Worm (Caenorhabditis elegans) whole organism, young adult: ENCODE results near the gene srh-78.

Experiments used
- B0019.2 ChIP-seq: fragments of 200-800 bp; sonication (Bioruptor generic); conservative IDR thresholded peaks from 2 replicates; pipeline ENCODE4 v1.3.6; 2022; ENCODE audit warnings: missing genetic modification reagents, missing genetic modification characterization, missing compliant biosample characterization
- C06A6.2 ChIP-seq: fragments of 200-800 bp; sonication (Bioruptor generic); conservative IDR thresholded peaks from 2 replicates; pipeline ENCODE4 v1.3.6; 2022; ENCODE audit warnings: missing genetic modification characterization, missing compliant biosample characterization
- F33H1.4 ChIP-seq: fragments of 200-800 bp; sonication (Bioruptor generic); IDR thresholded peaks from 2 replicates; pipeline ENCODE4 v1.3.6; 2022; ENCODE audit warnings: missing genetic modification reagents, missing genetic modification characterization, missing compliant biosample characterization
- F52B5.7 ChIP-seq: sonication (generic microtip); optimal IDR thresholded peaks from 2 replicates; lab custom pipeline; 2016; ENCODE audit warnings: mild to moderate bottlenecking, missing genetic modification characterization, missing compliant biosample characterization
- F55B11.4 ChIP-seq: sonication (generic microtip); optimal IDR thresholded peaks from 2 replicates; lab custom pipeline; 2016; ENCODE audit warnings: missing compliant biosample characterization, missing genetic modification characterization, borderline replicate concordance; ENCODE audit not compliant: insufficient read depth
- F57A8.1 ChIP-seq: fragments of 200-800 bp; sonication (Bioruptor generic); optimal IDR thresholded peaks from 2 replicates; lab custom pipeline; 2018; ENCODE audit warnings: mild to moderate bottlenecking, missing genetic modification characterization, moderate library complexity, missing compliant biosample characterization
- K11D2.4 ChIP-seq: fragments of 200-800 bp; sonication (Bioruptor generic); IDR thresholded peaks from 2 replicates; pipeline ENCODE4 v1.3.6; 2022; ENCODE audit warnings: missing genetic modification reagents, missing genetic modification characterization, missing compliant biosample characterization
- K12H6.12 ChIP-seq: fragments of 200-800 bp; sonication (Bioruptor generic); optimal IDR thresholded peaks from 2 replicates; lab custom pipeline; 2018; ENCODE audit warnings: mild to moderate bottlenecking, missing genetic modification characterization, missing compliant biosample characterization
- T26A5.8 ChIP-seq: sonication (generic microtip); optimal IDR thresholded peaks from 2 replicates; lab custom pipeline; 2016; ENCODE audit warnings: missing genetic modification characterization, missing compliant biosample characterization
- Y53F4B.3 ChIP-seq: fragments of 200-800 bp; sonication (Bioruptor generic); IDR thresholded peaks from 2 replicates; pipeline ENCODE4 v1.3.6; 2022; ENCODE audit warnings: missing genetic modification reagents, missing genetic modification characterization, missing compliant biosample characterization
- Y56A3A.18 ChIP-seq: fragments of 200-800 bp; sonication (Bioruptor generic); IDR thresholded peaks from 2 replicates; pipeline ENCODE4 v1.3.6; 2022; ENCODE audit warnings: missing genetic modification reagents, missing genetic modification characterization, missing compliant biosample characterization
- Y67H2A.10 ChIP-seq: fragments of 200-800 bp; sonication (Bioruptor generic); conservative IDR thresholded peaks from 2 replicates; pipeline ENCODE4 v1.3.6; 2022; ENCODE audit warnings: missing genetic modification reagents, missing genetic modification characterization, missing compliant biosample characterization
- Y79H2A.3 ChIP-seq: fragments of 200-800 bp; sonication (Bioruptor generic); conservative IDR thresholded peaks from 2 replicates; pipeline ENCODE4 v1.3.6; 2022; ENCODE audit warnings: missing genetic modification reagents, missing genetic modification characterization, missing compliant biosample characterization
- ZK185.1 ChIP-seq: sonication (generic microtip); optimal IDR thresholded peaks from 2 replicates; lab custom pipeline; 2016; ENCODE audit warnings: mild to moderate bottlenecking, missing genetic modification characterization, missing compliant biosample characterization; ENCODE audit not compliant: poor library complexity, severe bottlenecking
- attf-6 ChIP-seq: fragments of 200-800 bp; sonication (Bioruptor generic); IDR thresholded peaks from 2 replicates; pipeline ENCODE4 v1.3.6; 2022; ENCODE audit warnings: missing genetic modification reagents, missing genetic modification characterization, missing compliant biosample characterization
- bed-2 ChIP-seq: fragments of 200-800 bp; sonication (Bioruptor generic); IDR thresholded peaks from 2 replicates; pipeline ENCODE4 v1.3.6; 2022; ENCODE audit warnings: missing genetic modification reagents, missing genetic modification characterization, missing compliant biosample characterization
- ccch-3 ChIP-seq: fragments of 200-800 bp; sonication (Bioruptor generic); optimal IDR thresholded peaks from 2 replicates; lab custom pipeline; 2018; ENCODE audit warnings: mild to moderate bottlenecking, missing genetic modification characterization, missing compliant biosample characterization
- cebp-1 ChIP-seq, 2 experiments: fragments of 200-800 bp in 1 of 2; sonication (Bioruptor generic) in 1 of 2; sonication (generic microtip) in 1 of 2; IDR thresholded peaks in 1 of 2; optimal IDR thresholded peaks in 1 of 2; 2 replicates each; pipeline versions ENCODE4 v1.3.6 to Lab custom; 2017 to 2022; ENCODE audit warnings: missing compliant biosample characterization in 2 of 2, missing genetic modification characterization in 2 of 2, mild to moderate bottlenecking in 1 of 2, missing genetic modification reagents in 1 of 2, moderate library complexity in 1 of 2
- cebp-2 ChIP-seq: fragments of 200-800 bp; sonication (Bioruptor generic); IDR thresholded peaks from 2 replicates; pipeline ENCODE4 v1.3.6; 2022; ENCODE audit warnings: missing genetic modification characterization, missing compliant biosample characterization
- ceh-27 ChIP-seq: fragments of 200-800 bp; sonication (Bioruptor generic); optimal IDR thresholded peaks from 2 replicates; lab custom pipeline; 2018; ENCODE audit warnings: mild to moderate bottlenecking, missing genetic modification characterization, moderate library complexity, missing compliant biosample characterization
- chd-7 ChIP-seq: sonication (generic microtip); optimal IDR thresholded peaks from 2 replicates; lab custom pipeline; 2016; ENCODE audit warnings: mild to moderate bottlenecking, missing genetic modification characterization, moderate library complexity, missing compliant biosample characterization
- dpl-1 ChIP-seq: fragments of 150-350 bp; optimal IDR thresholded peaks from 2 replicates; lab custom pipeline; 2014; ENCODE audit warnings: missing biosample characterization, missing genetic modification reagents, missing genetic modification characterization
- ets-4 ChIP-seq: fragments of 200-800 bp; sonication (Bioruptor generic); optimal IDR thresholded peaks from 2 replicates; lab custom pipeline; 2018; ENCODE audit warnings: mild to moderate bottlenecking, missing genetic modification characterization, missing compliant biosample characterization
- hlh-12 ChIP-seq: sonication (generic microtip); optimal IDR thresholded peaks from 2 replicates; lab custom pipeline; 2016; ENCODE audit warnings: missing genetic modification characterization, missing compliant biosample characterization
- lag-1 ChIP-seq: fragments of 200-800 bp; sonication (Bioruptor generic); IDR thresholded peaks from 2 replicates; pipeline ENCODE4 v1.3.6; 2022; ENCODE audit warnings: missing genetic modification reagents, missing genetic modification characterization, missing compliant biosample characterization
- let-526 ChIP-seq: fragments of 200-800 bp; sonication (Bioruptor generic); IDR thresholded peaks from 2 replicates; pipeline ENCODE4 v1.3.6; 2022; ENCODE audit warnings: missing genetic modification reagents, missing genetic modification characterization, missing compliant biosample characterization
- lin-26 ChIP-seq: fragments of 200-800 bp; sonication (Bioruptor generic); IDR thresholded peaks from 2 replicates; pipeline ENCODE4 v1.3.6; 2022; ENCODE audit warnings: missing genetic modification reagents, missing genetic modification characterization, missing compliant biosample characterization
- lin-35 ChIP-seq, 3 experiments: fragments of 150-350 bp in 2 of 3; sonication (generic microtip) in 1 of 3; optimal IDR thresholded peaks; 2 replicates each; lab custom pipeline; 2014 to 2018; ENCODE audit warnings: missing biosample characterization in 3 of 3, missing genetic modification characterization in 3 of 3, missing genetic modification reagents in 3 of 3
- lin-54 ChIP-seq: fragments of 200-800 bp; sonication (Bioruptor generic); optimal IDR thresholded peaks from 2 replicates; lab custom pipeline; 2018; ENCODE audit warnings: mild to moderate bottlenecking, missing genetic modification characterization, missing compliant biosample characterization
- lsl-1 ChIP-seq: fragments of 200-800 bp; sonication (Bioruptor generic); optimal IDR thresholded peaks from 2 replicates; lab custom pipeline; 2018; ENCODE audit warnings: mild to moderate bottlenecking, missing genetic modification characterization, moderate library complexity, missing compliant biosample characterization
- mcd-1 ChIP-seq: fragments of 200-800 bp; sonication (Bioruptor generic); IDR thresholded peaks from 2 replicates; pipeline ENCODE4 v1.3.6; 2022; ENCODE audit warnings: missing genetic modification reagents, missing genetic modification characterization, missing compliant biosample characterization
- nfya-2 ChIP-seq: fragments of 200-800 bp; sonication (Bioruptor generic); IDR thresholded peaks from 2 replicates; pipeline ENCODE4 v1.3.6; 2022; ENCODE audit warnings: missing genetic modification reagents, missing genetic modification characterization, missing compliant biosample characterization
- nhr-90 ChIP-seq: sonication (generic microtip); optimal IDR thresholded peaks from 2 replicates; lab custom pipeline; 2016; ENCODE audit warnings: missing genotype, mild to moderate bottlenecking, missing genetic modification characterization, missing compliant biosample characterization
- rcor-1 ChIP-seq: fragments of 200-800 bp; sonication (Bioruptor generic); IDR thresholded peaks from 2 replicates; pipeline ENCODE4 v1.3.6; 2022; ENCODE audit warnings: missing genetic modification reagents, missing genetic modification characterization, missing compliant biosample characterization
- snpc-4 ChIP-seq, 5 experiments: fragments of 150-350 bp in 1 of 5; sonication (generic microtip) in 4 of 5; optimal IDR thresholded peaks; 2 replicates each; lab custom pipeline; 2014 to 2018; ENCODE audit warnings: missing genetic modification characterization in 5 of 5, missing biosample characterization in 3 of 5, antibody characterized with exemption in 2 of 5, mild to moderate bottlenecking in 2 of 5, missing compliant biosample characterization in 2 of 5, missing genotype in 2 of 5, moderate library complexity in 2 of 5, missing genetic modification reagents in 1 of 5
- zim-3 ChIP-seq: sonication (generic microtip); optimal IDR thresholded peaks from 2 replicates; lab custom pipeline; 2017; ENCODE audit warnings: mild to moderate bottlenecking, missing genetic modification characterization, moderate library complexity, missing compliant biosample characterization
- ztf-28 ChIP-seq: fragments of 200-800 bp; sonication (Bioruptor generic); IDR thresholded peaks from 2 replicates; pipeline ENCODE4 v1.3.6; 2022; ENCODE audit warnings: missing genetic modification reagents, missing genetic modification characterization, missing compliant biosample characterization
- ztf-3 ChIP-seq: fragments of 200-800 bp; sonication (Bioruptor generic); optimal IDR thresholded peaks from 2 replicates; lab custom pipeline; 2018; ENCODE audit warnings: mild to moderate bottlenecking, missing genetic modification characterization, missing compliant biosample characterization

The srh-78 gene

ce11 chrV:246097-246496, 29.1 kb downstream of the srh-78 start, which contains the start of gene kin-34:
Gene kin-34, minus strand, starts transcription at chrV:246197.
- TF ChIP-seq mcd-1 (GFP tag; lab: Robert Waterston, UW) (no peak), F52B5.7 (tag; lab: Kevin White, UChicago) (no peak), F33H1.4 (GFP tag; lab: Robert Waterston, UW) (no peak), hlh-12 (tag; lab: Kevin White, UChicago) (no peak), ccch-3 (GFP tag; lab: Kevin White, UChicago) (no peak), F57A8.1 (GFP tag; lab: Kevin White, UChicago) (no peak)

- TF ChIP-seq ztf-28 (GFP tag; lab: Robert Waterston, UW) (no peak), Y79H2A.3 (GFP tag; lab: Robert Waterston, UW) (no peak), F55B11.4 (tag; lab: Kevin White, UChicago) (no peak), ztf-3 (GFP tag; lab: Kevin White, UChicago) (no peak), let-526 (GFP tag; lab: Robert Waterston, UW) (no peak), bed-2 (GFP tag; lab: Robert Waterston, UW) (no peak), ceh-27 (GFP tag; lab: Kevin White, UChicago) (no peak), lsl-1 (GFP tag; lab: Kevin White, UChicago) (no peak), dpl-1 (GFP tag; lab: Kevin White, UChicago) (no peak)
These were observed 30.6 kb downstream of the srh-78 start for ce11 chrV:247576-247975.

- TF ChIP-seq cebp-2 (no peak), Y67H2A.10 (GFP tag; lab: Robert Waterston, UW) (no peak), lin-26 (GFP tag; lab: Robert Waterston, UW) (no peak), let-526 (GFP tag; lab: Robert Waterston, UW) (no peak), lin-54 (GFP tag; lab: Kevin White, UChicago) (no peak), C06A6.2 (no peak), lag-1 (GFP tag; lab: Robert Waterston, UW) (no peak)
These were observed 31.7 kb downstream of the srh-78 start for ce11 chrV:248636-249035.

- TF ChIP-seq ets-4 (no peak), T26A5.8 (tag; lab: Kevin White, UChicago) (no peak), Y53F4B.3 (no peak), F33H1.4 (GFP tag; lab: Robert Waterston, UW) (no peak), nfya-2 (GFP tag; lab: Robert Waterston, UW) (no peak), rcor-1 (no peak), ZK185.1 (no peak), Y56A3A.18 (GFP tag; lab: Robert Waterston, UW) (no peak), snpc-4 (GFP tag; optimal IDR thresholded peaks at IDR 0.05; lab: Kevin White, UChicago) (no peak), snpc-4 (tag; optimal IDR thresholded peaks at IDR 0.05; lab: Kevin White, UChicago) (no peak)
These were observed 34.7 kb downstream of the srh-78 start, which contains the start of gene oac-39 for ce11 chrV:251652-252051. Gene oac-39, minus strand, starts transcription at chrV:251752.

ce11 chrV:254591-254990, 37.6 kb downstream of the srh-78 start, which contains the start of gene str-121:
Gene str-121, minus strand, starts transcription at chrV:254691.
- TF ChIP-seq lsl-1 (GFP tag; lab: Kevin White, UChicago): no peak
- TF ChIP-seq lin-35 (GFP tag; optimal IDR thresholded peaks at IDR 0.05; lab: Kevin White, UChicago): no peak
- TF ChIP-seq ets-4: no peak
- no peak for TF ChIP-seq ztf-3 (GFP tag; lab: Kevin White, UChicago)
- TF ChIP-seq K12H6.12: no peak
- TF ChIP-seq nhr-90 (tag; lab: Kevin White, UChicago): no peak
- no peak for TF ChIP-seq chd-7 (tag; lab: Kevin White, UChicago)
- no peak for TF ChIP-seq cebp-1 (GFP tag; IDR thresholded peaks at IDR 0.05; lab: Robert Waterston, UW)
- TF ChIP-seq cebp-1 (tag; optimal IDR thresholded peaks at IDR 0.05; lab: Kevin White, UChicago): no peak
- no peak for TF ChIP-seq F55B11.4 (tag; lab: Kevin White, UChicago)
- TF ChIP-seq zim-3 (tag; lab: Kevin White, UChicago): no peak
- no peak for TF ChIP-seq attf-6
- no peak for TF ChIP-seq K11D2.4 (GFP tag; lab: Robert Waterston, UW)
- TF ChIP-seq B0019.2 (GFP tag; lab: Robert Waterston, UW): no peak
- TF ChIP-seq, all 124 proteins: peak for 0
